Worm (Caenorhabditis elegans) whole organism, late embryonic: ENCODE measurements around the gene Y54G11A.3.
A peak's percentile ranks its signal among the peaks of the same experiment; 100 is the strongest.

Source experiments
- C08G9.2 ChIP-seq: sonication (generic microtip); optimal IDR thresholded peaks from 2 replicates; lab custom pipeline; 2016; ENCODE audit warnings: mild to moderate bottlenecking, missing genetic modification characterization, moderate library complexity, missing compliant biosample characterization
- K09A11.1 ChIP-seq: sonication (generic microtip); optimal IDR thresholded peaks from 2 replicates; lab custom pipeline; 2017; ENCODE audit warnings: antibody characterized with exemption, mild to moderate bottlenecking, missing genetic modification characterization, missing compliant biosample characterization; ENCODE audit not compliant: insufficient read depth
- Y22D7AL.16 ChIP-seq: sonication (generic microtip); optimal IDR thresholded peaks from 2 replicates; lab custom pipeline; 2016; ENCODE audit warnings: missing genetic modification characterization, missing compliant biosample characterization
- ama-1 ChIP-seq: fragments of 150-350 bp; optimal IDR thresholded peaks from 2 replicates; lab custom pipeline; 2014
- ceh-14 ChIP-seq: sonication (generic microtip); optimal IDR thresholded peaks from 2 replicates; lab custom pipeline; 2016; ENCODE audit warnings: missing genotype, missing genetic modification characterization, missing compliant biosample characterization
- ceh-18 ChIP-seq: sonication (generic microtip); optimal IDR thresholded peaks from 2 replicates; lab custom pipeline; 2016; ENCODE audit warnings: missing genetic modification characterization, missing compliant biosample characterization
- ceh-19 ChIP-seq: fragments of 200-800 bp; sonication (Bioruptor generic); optimal IDR thresholded peaks from 2 replicates; lab custom pipeline; 2018; ENCODE audit warnings: mild to moderate bottlenecking, missing genetic modification characterization, missing compliant biosample characterization
- ceh-22 ChIP-seq: sonication (generic microtip); optimal IDR thresholded peaks from 2 replicates; lab custom pipeline; 2017; ENCODE audit warnings: missing biosample characterization, missing genetic modification characterization
- ceh-31 ChIP-seq: sonication (generic microtip); optimal IDR thresholded peaks from 2 replicates; lab custom pipeline; 2016; ENCODE audit warnings: missing genetic modification characterization, missing compliant biosample characterization
- ceh-34 ChIP-seq: sonication (generic microtip); optimal IDR thresholded peaks from 2 replicates; lab custom pipeline; 2016; ENCODE audit warnings: mild to moderate bottlenecking, missing genetic modification characterization, missing compliant biosample characterization
- ceh-45 ChIP-seq: fragments of 200-800 bp; sonication (Bioruptor generic); IDR thresholded peaks from 2 replicates; pipeline ENCODE4 v1.3.6; 2022; ENCODE audit warnings: missing genetic modification reagents, missing genetic modification characterization, missing compliant biosample characterization
- ceh-48 ChIP-seq: sonication (generic microtip); optimal IDR thresholded peaks from 2 replicates; lab custom pipeline; 2016; ENCODE audit warnings: missing genetic modification characterization, inconsistent platforms, missing compliant biosample characterization
- ceh-6 ChIP-seq: fragments of 200-800 bp; sonication (Bioruptor generic); optimal IDR thresholded peaks from 2 replicates; lab custom pipeline; 2018; ENCODE audit warnings: mild to moderate bottlenecking, missing genetic modification characterization, missing compliant biosample characterization
- ceh-9 ChIP-seq: sonication (generic microtip); optimal IDR thresholded peaks from 2 replicates; lab custom pipeline; 2016; ENCODE audit warnings: mild to moderate bottlenecking, missing genetic modification characterization, inconsistent platforms, missing compliant biosample characterization
- che-1 ChIP-seq: sonication (generic microtip); optimal IDR thresholded peaks from 2 replicates; lab custom pipeline; 2016; ENCODE audit warnings: mild to moderate bottlenecking, missing genetic modification characterization, missing compliant biosample characterization
- dmd-4 ChIP-seq: sonication (generic microtip); optimal IDR thresholded peaks from 2 replicates; lab custom pipeline; 2016; ENCODE audit warnings: borderline replicate concordance, missing genetic modification characterization, missing compliant biosample characterization
- dve-1 ChIP-seq: sonication (generic microtip); optimal IDR thresholded peaks from 2 replicates; lab custom pipeline; 2017; ENCODE audit warnings: antibody characterized with exemption, mild to moderate bottlenecking, missing genetic modification characterization, missing compliant biosample characterization
- elt-4 ChIP-seq: sonication (generic microtip); optimal IDR thresholded peaks from 2 replicates; lab custom pipeline; 2016; ENCODE audit warnings: missing genetic modification characterization, missing compliant biosample characterization
- eyg-1 ChIP-seq: sonication (generic microtip); optimal IDR thresholded peaks from 2 replicates; lab custom pipeline; 2016; ENCODE audit warnings: missing genotype, missing genetic modification characterization, missing compliant biosample characterization
- fax-1 ChIP-seq: sonication (generic microtip); optimal IDR thresholded peaks from 2 replicates; lab custom pipeline; 2016; ENCODE audit warnings: missing genotype, missing genetic modification characterization, missing compliant biosample characterization
- fkh-6 ChIP-seq: sonication (generic microtip); optimal IDR thresholded peaks from 2 replicates; lab custom pipeline; 2016; ENCODE audit warnings: missing genetic modification characterization, missing compliant biosample characterization
- gmeb-2 ChIP-seq: sonication (generic microtip); optimal IDR thresholded peaks from 2 replicates; lab custom pipeline; 2016; ENCODE audit warnings: missing genetic modification characterization, inconsistent platforms, missing compliant biosample characterization
- hlh-15 ChIP-seq: sonication (generic microtip); optimal IDR thresholded peaks from 2 replicates; lab custom pipeline; 2016; ENCODE audit warnings: missing genetic modification characterization, missing compliant biosample characterization
- hlh-30 ChIP-seq: sonication (generic microtip); optimal IDR thresholded peaks from 2 replicates; lab custom pipeline; 2017; ENCODE audit warnings: antibody characterized with exemption, missing genetic modification characterization, missing compliant biosample characterization; ENCODE audit not compliant: insufficient read depth
- hlh-8 ChIP-seq: sonication (generic microtip); optimal IDR thresholded peaks from 2 replicates; lab custom pipeline; 2016; ENCODE audit warnings: missing genotype, missing genetic modification characterization, missing compliant biosample characterization
- lim-6 ChIP-seq: sonication (generic microtip); optimal IDR thresholded peaks from 2 replicates; lab custom pipeline; 2016; ENCODE audit warnings: missing genetic modification characterization, missing compliant biosample characterization
- lin-11 ChIP-seq: fragments of 200-800 bp; sonication (Bioruptor generic); optimal IDR thresholded peaks from 2 replicates; lab custom pipeline; 2018; ENCODE audit warnings: mild to moderate bottlenecking, missing genetic modification characterization, missing compliant biosample characterization
- madf-2 ChIP-seq: sonication (generic microtip); optimal IDR thresholded peaks from 2 replicates; lab custom pipeline; 2017; ENCODE audit warnings: missing genetic modification characterization, missing compliant biosample characterization
- mec-3 ChIP-seq: sonication (generic microtip); optimal IDR thresholded peaks from 2 replicates; lab custom pipeline; 2016; ENCODE audit warnings: borderline replicate concordance, missing genetic modification characterization, missing compliant biosample characterization
- nhr-11 ChIP-seq: fragments of 150-350 bp; optimal IDR thresholded peaks from 2 replicates; lab custom pipeline; 2014; ENCODE audit warnings: missing biosample characterization, missing genetic modification characterization
- pag-3 ChIP-seq: sonication (generic microtip); optimal IDR thresholded peaks from 2 replicates; lab custom pipeline; 2016; ENCODE audit warnings: missing compliant biosample characterization, missing genetic modification characterization, borderline replicate concordance
- pax-1 ChIP-seq: fragments of 150-350 bp; optimal IDR thresholded peaks from 2 replicates; lab custom pipeline; 2014; ENCODE audit warnings: missing biosample characterization, missing genetic modification characterization
- pha-2 ChIP-seq: sonication (generic microtip); optimal IDR thresholded peaks from 2 replicates; lab custom pipeline; 2017; ENCODE audit warnings: mild to moderate bottlenecking, missing genetic modification characterization, missing compliant biosample characterization
- pqm-1 ChIP-seq: sonication (generic microtip); optimal IDR thresholded peaks from 2 replicates; lab custom pipeline; 2016; ENCODE audit warnings: missing genetic modification characterization, missing compliant biosample characterization
- pros-1 ChIP-seq: fragments of 150-350 bp; optimal IDR thresholded peaks from 2 replicates; lab custom pipeline; 2014; ENCODE audit warnings: missing biosample characterization, missing genetic modification reagents, missing genetic modification characterization
- ref-2 ChIP-seq: sonication (generic microtip); optimal IDR thresholded peaks from 2 replicates; lab custom pipeline; 2016; ENCODE audit warnings: missing genetic modification characterization, missing compliant biosample characterization
- rnt-1 ChIP-seq: sonication (generic microtip); optimal IDR thresholded peaks from 2 replicates; lab custom pipeline; 2016; ENCODE audit warnings: missing genetic modification characterization, missing compliant biosample characterization
- syd-9 ChIP-seq: sonication (generic microtip); optimal IDR thresholded peaks from 2 replicates; lab custom pipeline; 2016; ENCODE audit warnings: mild to moderate bottlenecking, missing genetic modification characterization, moderate library complexity, missing compliant biosample characterization
- tbx-2 ChIP-seq: sonication (generic microtip); optimal IDR thresholded peaks from 2 replicates; lab custom pipeline; 2016; ENCODE audit warnings: missing genetic modification characterization, missing compliant biosample characterization
- tbx-7 ChIP-seq: sonication (generic microtip); optimal IDR thresholded peaks from 2 replicates; lab custom pipeline; 2016; ENCODE audit warnings: missing genotype, missing genetic modification characterization, missing compliant biosample characterization
- ttx-3 ChIP-seq: sonication (generic microtip); optimal IDR thresholded peaks from 2 replicates; lab custom pipeline; 2016; ENCODE audit warnings: missing genetic modification reagents, missing genetic modification characterization, missing compliant biosample characterization
- unc-3 ChIP-seq, 2 experiments: fragments of 200-800 bp in 1 of 2; sonication (Bioruptor generic) in 1 of 2; sonication (generic microtip) in 1 of 2; conservative IDR thresholded peaks in 1 of 2; optimal IDR thresholded peaks in 1 of 2; 2 replicates each; pipeline versions ENCODE4 v1.3.6 to Lab custom; 2016 to 2022; ENCODE audit warnings: missing compliant biosample characterization in 2 of 2, missing genetic modification characterization in 2 of 2, missing genetic modification reagents in 1 of 2
- unc-42 ChIP-seq: sonication (generic microtip); optimal IDR thresholded peaks from 2 replicates; lab custom pipeline; 2016; ENCODE audit warnings: missing genotype, missing genetic modification characterization, missing compliant biosample characterization
- unc-55 ChIP-seq: sonication (generic microtip); optimal IDR thresholded peaks from 2 replicates; lab custom pipeline; 2017; ENCODE audit warnings: missing biosample characterization, missing genetic modification reagents, missing genetic modification characterization
- unc-86 ChIP-seq: sonication (generic microtip); optimal IDR thresholded peaks from 2 replicates; lab custom pipeline; 2016; ENCODE audit warnings: missing genetic modification characterization, missing compliant biosample characterization
- zip-5 ChIP-seq: sonication (generic microtip); optimal IDR thresholded peaks from 2 replicates; lab custom pipeline; 2016; ENCODE audit warnings: missing genetic modification characterization, missing compliant biosample characterization
- ztf-16 ChIP-seq: sonication (generic microtip); optimal IDR thresholded peaks from 2 replicates; lab custom pipeline; 2017; ENCODE audit warnings: missing genetic modification characterization, missing compliant biosample characterization

Gene Y54G11A.3

ce11 chrII:14251400-14251940, 25.0 kb upstream of the Y54G11A.3 start (continued):
- TF ChIP-seq C08G9.2 (tag; lab: Kevin White, UChicago) (peak; percentile 61), hlh-8 (tag; lab: Kevin White, UChicago) (peak; percentile 52), syd-9 (tag; lab: Kevin White, UChicago) (peak; percentile 36), unc-55 (GFP tag; lab: Kevin White, UChicago) (peak; percentile 74), ceh-48 (tag; lab: Kevin White, UChicago) (no peak), zip-5 (no peak), hlh-30 (tag; lab: Kevin White, UChicago) (peak; percentile 97), ceh-45 (no peak), ztf-16 (tag; lab: Kevin White, UChicago) (peak; percentile 27), fkh-6 (tag; lab: Kevin White, UChicago) (peak; percentile 70), pqm-1 (no peak), pha-2 (tag; lab: Kevin White, UChicago) (peak; percentile 53), che-1 (tag; lab: Kevin White, UChicago) (peak; percentile 16), unc-3 (GFP tag; conservative IDR thresholded peaks at IDR 0.05; lab: Robert Waterston, UW) (no peak), unc-3 (tag; optimal IDR thresholded peaks at IDR 0.05; lab: Kevin White, UChicago) (peak; percentile 56), ama-1 (peak; percentile 90), lim-6 (tag; lab: Kevin White, UChicago) (no peak), dve-1 (tag; lab: Kevin White, UChicago) (no peak), nhr-11 (tag; lab: Kevin White, UChicago) (no peak), unc-42 (peak; percentile 85), ceh-9 (tag; lab: Kevin White, UChicago) (peak; percentile 54), ceh-18 (tag; lab: Kevin White, UChicago) (peak; percentile 93), eyg-1 (tag; lab: Kevin White, UChicago) (no peak), elt-4 (tag; lab: Kevin White, UChicago) (no peak), gmeb-2 (tag; lab: Kevin White, UChicago) (no peak), Y22D7AL.16 (tag; lab: Kevin White, UChicago) (peak; percentile 36), hlh-15 (tag; lab: Kevin White, UChicago) (peak; percentile 18), madf-2 (tag; lab: Kevin White, UChicago) (peak; percentile 99), dmd-4 (no peak), ceh-14 (tag; lab: Kevin White, UChicago) (peak; percentile 79), ceh-19 (GFP tag; lab: Kevin White, UChicago) (peak; percentile 74), ceh-22 (peak; percentile 47), ceh-31 (tag; lab: Kevin White, UChicago) (peak; percentile 90), fax-1 (tag; lab: Kevin White, UChicago) (peak; percentile 16), ref-2 (tag; lab: Kevin White, UChicago) (peak; percentile 88)

ce11 chrII:14252057-14252456, 24.4 kb upstream of the Y54G11A.3 start, which contains the start of gene Y54G11A.2:
TSS of gene Y54G11A.2 (plus strand) at chrII:14252357.
- TF ChIP-seq pax-1 (tag; lab: Kevin White, UChicago) (no peak), unc-55 (GFP tag; lab: Kevin White, UChicago) (no peak), rnt-1 (tag; lab: Kevin White, UChicago) (no peak), dve-1 (tag; lab: Kevin White, UChicago) (no peak), ceh-34 (tag; lab: Kevin White, UChicago) (no peak), ceh-45 (no peak), K09A11.1 (tag; lab: Kevin White, UChicago) (no peak)
- TF ChIP-seq, all 69 proteins: peak for 0

ce11 chrII:14255850-14256249, 20.6 kb upstream of the Y54G11A.3 start:
- no peak for TF ChIP-seq lin-11
- no peak for TF ChIP-seq pros-1 (tag; lab: Kevin White, UChicago)
- TF ChIP-seq tbx-7: no peak
- no peak for TF ChIP-seq unc-86
- TF ChIP-seq pag-3 (tag; lab: Kevin White, UChicago): no peak
- TF ChIP-seq che-1 (tag; lab: Kevin White, UChicago): no peak
- no peak for TF ChIP-seq ceh-6
- no peak for TF ChIP-seq eyg-1 (tag; lab: Kevin White, UChicago)
- TF ChIP-seq hlh-8 (tag; lab: Kevin White, UChicago): no peak
- TF ChIP-seq hlh-30 (tag; lab: Kevin White, UChicago): no peak
- no peak for TF ChIP-seq tbx-2
- TF ChIP-seq ttx-3: no peak
- no peak for TF ChIP-seq mec-3 (tag; lab: Kevin White, UChicago)
- TF ChIP-seq nhr-11 (tag; lab: Kevin White, UChicago): no peak
